Worm (Caenorhabditis elegans) whole organism, young adult: Measurements from ENCODE around the gene mdt-8.

ENCODE experiments used
- B0035.1 ChIP-seq: sonication (generic microtip); optimal IDR thresholded peaks from 2 replicates; lab custom pipeline; 2016; ENCODE audit warnings: missing genetic modification characterization, mild to moderate bottlenecking, missing compliant biosample characterization, missing genotype, missing genetic modification reagents
- C06A6.2 ChIP-seq: fragments of 200-800 bp; sonication (Bioruptor generic); conservative IDR thresholded peaks from 2 replicates; pipeline ENCODE4 v1.3.6; 2022; ENCODE audit warnings: missing genetic modification characterization, missing compliant biosample characterization
- C17E4.6 ChIP-seq: fragments of 200-800 bp; sonication (Bioruptor generic); IDR thresholded peaks from 2 replicates; pipeline ENCODE4 v1.3.6; 2022; ENCODE audit warnings: missing genetic modification reagents, missing genetic modification characterization, missing compliant biosample characterization
- F22D6.2 ChIP-seq: sonication (generic microtip); optimal IDR thresholded peaks from 2 replicates; lab custom pipeline; 2016; ENCODE audit warnings: mild to moderate bottlenecking, missing genetic modification characterization, missing compliant biosample characterization
- F37B4.10 ChIP-seq: fragments of 200-800 bp; sonication (Bioruptor generic); IDR thresholded peaks from 2 replicates; pipeline ENCODE4 v1.3.6; 2022; ENCODE audit warnings: missing genetic modification characterization, missing compliant biosample characterization
- F55B11.4 ChIP-seq: sonication (generic microtip); optimal IDR thresholded peaks from 2 replicates; lab custom pipeline; 2016; ENCODE audit warnings: missing compliant biosample characterization, missing genetic modification characterization, borderline replicate concordance; ENCODE audit not compliant: insufficient read depth
- F57A8.1 ChIP-seq: fragments of 200-800 bp; sonication (Bioruptor generic); optimal IDR thresholded peaks from 2 replicates; lab custom pipeline; 2018; ENCODE audit warnings: mild to moderate bottlenecking, missing genetic modification characterization, moderate library complexity, missing compliant biosample characterization
- F57C9.4 ChIP-seq: sonication (generic microtip); optimal IDR thresholded peaks from 2 replicates; lab custom pipeline; 2017; ENCODE audit warnings: mild to moderate bottlenecking, missing genetic modification characterization, missing compliant biosample characterization
- K12H6.12 ChIP-seq: fragments of 200-800 bp; sonication (Bioruptor generic); optimal IDR thresholded peaks from 2 replicates; lab custom pipeline; 2018; ENCODE audit warnings: mild to moderate bottlenecking, missing genetic modification characterization, missing compliant biosample characterization
- T07F8.4 ChIP-seq: sonication (generic microtip); optimal IDR thresholded peaks from 2 replicates; lab custom pipeline; 2016; ENCODE audit warnings: mild to moderate bottlenecking, missing genetic modification characterization, moderate library complexity, missing compliant biosample characterization
- Y53F4B.3 ChIP-seq: fragments of 200-800 bp; sonication (Bioruptor generic); IDR thresholded peaks from 2 replicates; pipeline ENCODE4 v1.3.6; 2022; ENCODE audit warnings: missing genetic modification reagents, missing genetic modification characterization, missing compliant biosample characterization
- Y53G8AR.9 ChIP-seq: fragments of 200-800 bp; sonication (Bioruptor generic); conservative IDR thresholded peaks from 2 replicates; pipeline ENCODE4 v1.3.6; 2022; ENCODE audit warnings: missing genetic modification reagents, missing genetic modification characterization, missing compliant biosample characterization
- Y56A3A.18 ChIP-seq: fragments of 200-800 bp; sonication (Bioruptor generic); IDR thresholded peaks from 2 replicates; pipeline ENCODE4 v1.3.6; 2022; ENCODE audit warnings: missing genetic modification reagents, missing genetic modification characterization, missing compliant biosample characterization
- akir-1 ChIP-seq: fragments of 200-800 bp; sonication (Bioruptor generic); optimal IDR thresholded peaks from 2 replicates; lab custom pipeline; 2018; ENCODE audit warnings: mild to moderate bottlenecking, missing genetic modification characterization, moderate library complexity, missing compliant biosample characterization
- athp-1 ChIP-seq: sonication (generic microtip); optimal IDR thresholded peaks from 2 replicates; lab custom pipeline; 2017; ENCODE audit warnings: mild to moderate bottlenecking, missing genetic modification characterization, missing compliant biosample characterization
- attf-3 ChIP-seq: fragments of 200-800 bp; sonication (Bioruptor generic); conservative IDR thresholded peaks from 2 replicates; pipeline ENCODE4 v1.3.6; 2022; ENCODE audit warnings: missing genetic modification reagents, missing genetic modification characterization, missing compliant biosample characterization
- attf-5 ChIP-seq: fragments of 200-800 bp; sonication (Bioruptor generic); optimal IDR thresholded peaks from 2 replicates; lab custom pipeline; 2018; ENCODE audit warnings: mild to moderate bottlenecking, missing genetic modification characterization, missing compliant biosample characterization
- attf-6 ChIP-seq: fragments of 200-800 bp; sonication (Bioruptor generic); IDR thresholded peaks from 2 replicates; pipeline ENCODE4 v1.3.6; 2022; ENCODE audit warnings: missing genetic modification reagents, missing genetic modification characterization, missing compliant biosample characterization
- ccch-3 ChIP-seq: fragments of 200-800 bp; sonication (Bioruptor generic); optimal IDR thresholded peaks from 2 replicates; lab custom pipeline; 2018; ENCODE audit warnings: mild to moderate bottlenecking, missing genetic modification characterization, missing compliant biosample characterization
- ceh-79 ChIP-seq: sonication (generic microtip); optimal IDR thresholded peaks from 2 replicates; lab custom pipeline; 2017; ENCODE audit warnings: mild to moderate bottlenecking, missing genetic modification characterization, missing compliant biosample characterization
- die-1 ChIP-seq: sonication (generic microtip); optimal IDR thresholded peaks from 2 replicates; lab custom pipeline; 2016; ENCODE audit warnings: missing genotype, mild to moderate bottlenecking, missing genetic modification characterization, missing compliant biosample characterization
- egrh-3 ChIP-seq: fragments of 200-800 bp; sonication (Bioruptor generic); IDR thresholded peaks from 2 replicates; pipeline ENCODE4 v1.3.6; 2022; ENCODE audit warnings: missing genetic modification reagents, missing genetic modification characterization, missing compliant biosample characterization
- ets-4 ChIP-seq: fragments of 200-800 bp; sonication (Bioruptor generic); optimal IDR thresholded peaks from 2 replicates; lab custom pipeline; 2018; ENCODE audit warnings: mild to moderate bottlenecking, missing genetic modification characterization, missing compliant biosample characterization
- gei-17 ChIP-seq: fragments of 200-800 bp; sonication (Bioruptor generic); optimal IDR thresholded peaks from 2 replicates; lab custom pipeline; 2018; ENCODE audit warnings: mild to moderate bottlenecking, missing genetic modification characterization, missing compliant biosample characterization
- hmg-1.2 ChIP-seq: fragments of 200-800 bp; sonication (Bioruptor generic); IDR thresholded peaks from 2 replicates; pipeline ENCODE4 v1.3.6; 2022; ENCODE audit warnings: missing genetic modification reagents, missing genetic modification characterization, missing compliant biosample characterization
- hmg-20 ChIP-seq: fragments of 200-800 bp; sonication (Bioruptor generic); IDR thresholded peaks from 2 replicates; pipeline ENCODE4 v1.3.6; 2022; ENCODE audit warnings: missing genetic modification reagents, missing genetic modification characterization, missing compliant biosample characterization
- hsf-1 ChIP-seq: fragments of 200-800 bp; sonication (Bioruptor generic); IDR thresholded peaks from 2 replicates; pipeline ENCODE4 v1.3.6; 2022; ENCODE audit warnings: missing genetic modification reagents, missing genetic modification characterization, missing compliant biosample characterization
- lag-1 ChIP-seq: fragments of 200-800 bp; sonication (Bioruptor generic); IDR thresholded peaks from 2 replicates; pipeline ENCODE4 v1.3.6; 2022; ENCODE audit warnings: missing genetic modification reagents, missing genetic modification characterization, missing compliant biosample characterization
- let-526 ChIP-seq: fragments of 200-800 bp; sonication (Bioruptor generic); IDR thresholded peaks from 2 replicates; pipeline ENCODE4 v1.3.6; 2022; ENCODE audit warnings: missing genetic modification reagents, missing genetic modification characterization, missing compliant biosample characterization
- let-607 ChIP-seq, 2 experiments: fragments of 200-800 bp in 1 of 2; sonication (Bioruptor generic) in 1 of 2; sonication (generic microtip) in 1 of 2; optimal IDR thresholded peaks; 2 replicates each; lab custom pipeline; 2016 to 2018; ENCODE audit warnings: mild to moderate bottlenecking in 2 of 2, missing compliant biosample characterization in 2 of 2, missing genetic modification characterization in 2 of 2, moderate library complexity in 2 of 2, missing genotype in 1 of 2
- lin-40 ChIP-seq: sonication (generic microtip); optimal IDR thresholded peaks from 2 replicates; lab custom pipeline; 2016; ENCODE audit warnings: missing genetic modification characterization, mild to moderate bottlenecking, missing compliant biosample characterization, missing genotype, missing genetic modification reagents
- lin-54 ChIP-seq: fragments of 200-800 bp; sonication (Bioruptor generic); optimal IDR thresholded peaks from 2 replicates; lab custom pipeline; 2018; ENCODE audit warnings: mild to moderate bottlenecking, missing genetic modification characterization, missing compliant biosample characterization
- madf-6 ChIP-seq: fragments of 200-800 bp; sonication (Bioruptor generic); IDR thresholded peaks from 2 replicates; pipeline ENCODE4 v1.3.6; 2022; ENCODE audit warnings: missing genetic modification reagents, missing genetic modification characterization, missing compliant biosample characterization
- mxl-1 ChIP-seq: sonication (generic microtip); optimal IDR thresholded peaks from 2 replicates; lab custom pipeline; 2016; ENCODE audit warnings: missing genetic modification characterization, missing compliant biosample characterization
- nfyb-1 ChIP-seq: fragments of 200-800 bp; sonication (Bioruptor generic); IDR thresholded peaks from 2 replicates; pipeline ENCODE4 v1.3.6; 2022; ENCODE audit warnings: missing genetic modification reagents, missing genetic modification characterization, missing compliant biosample characterization
- nhr-179 ChIP-seq: sonication (generic microtip); optimal IDR thresholded peaks from 2 replicates; lab custom pipeline; 2016; ENCODE audit warnings: mild to moderate bottlenecking, missing genetic modification characterization, missing compliant biosample characterization
- nhr-80 ChIP-seq: sonication (generic microtip); optimal IDR thresholded peaks from 2 replicates; lab custom pipeline; 2016; ENCODE audit warnings: missing genetic modification characterization, missing compliant biosample characterization
- pha-4 ChIP-seq: fragments of 150-350 bp; sonication (generic microtip); optimal IDR thresholded peaks from 2 replicates; lab custom pipeline; 2014; ENCODE audit warnings: missing biosample characterization, missing genetic modification reagents, missing genetic modification characterization
- sea-2 ChIP-seq: fragments of 200-800 bp; sonication (Bioruptor generic); IDR thresholded peaks from 2 replicates; pipeline ENCODE4 v1.3.6; 2022; ENCODE audit warnings: missing genetic modification characterization, missing compliant biosample characterization
- tbx-9 ChIP-seq: sonication (generic microtip); optimal IDR thresholded peaks from 2 replicates; lab custom pipeline; 2016; ENCODE audit warnings: borderline replicate concordance, missing genetic modification characterization, inconsistent platforms, missing compliant biosample characterization
- unc-130 ChIP-seq: sonication (generic microtip); optimal IDR thresholded peaks from 2 replicates; lab custom pipeline; 2016; ENCODE audit warnings: missing genetic modification reagents, missing genetic modification characterization, missing compliant biosample characterization
- ztf-25 ChIP-seq: fragments of 200-800 bp; sonication (Bioruptor generic); IDR thresholded peaks from 2 replicates; pipeline ENCODE4 v1.3.6; 2022; ENCODE audit warnings: missing genetic modification reagents, missing genetic modification characterization, missing compliant biosample characterization
- ztf-26 ChIP-seq: sonication (generic microtip); optimal IDR thresholded peaks from 2 replicates; lab custom pipeline; 2017; ENCODE audit warnings: missing genetic modification characterization, missing compliant biosample characterization

mdt-8 gene

DNA sequence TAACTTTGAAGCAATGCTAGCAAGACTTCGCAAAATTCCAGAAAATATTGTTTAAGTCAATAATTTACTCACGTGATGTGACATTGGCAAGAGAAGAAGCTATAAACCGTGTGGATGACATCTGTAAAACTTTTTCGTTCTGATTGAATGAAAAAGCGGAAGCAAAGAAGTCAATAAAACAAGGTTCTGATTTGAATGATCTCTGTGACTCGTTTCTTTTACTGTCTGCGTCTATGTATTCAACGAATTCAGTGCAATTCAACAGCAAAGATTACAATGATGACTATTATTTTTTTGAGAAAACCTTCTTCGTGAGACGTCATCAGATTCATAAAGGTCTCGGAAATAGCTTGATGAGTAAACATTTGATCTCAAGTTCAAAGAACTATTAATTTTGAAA, 40.8 kb downstream of the mdt-8 start, which contains the start of gene hacl-1:
hacl-1 (minus strand) TSS at position 121 of the 400 bp plus-strand sequence.
- TF ChIP-seq nfyb-1 (0 out of 2 replicates have a peak, but pooled peaks have one; percentile 15), C06A6.2 (no peak), lin-40 (tag; lab: Kevin White, UChicago) (peak; percentile 9), lin-54 (peak; percentile 6), lag-1 (GFP tag; lab: Robert Waterston, UW) (no peak), nhr-80 (tag; lab: Kevin White, UChicago) (peak; percentile 21), ets-4 (no peak)

DNA sequence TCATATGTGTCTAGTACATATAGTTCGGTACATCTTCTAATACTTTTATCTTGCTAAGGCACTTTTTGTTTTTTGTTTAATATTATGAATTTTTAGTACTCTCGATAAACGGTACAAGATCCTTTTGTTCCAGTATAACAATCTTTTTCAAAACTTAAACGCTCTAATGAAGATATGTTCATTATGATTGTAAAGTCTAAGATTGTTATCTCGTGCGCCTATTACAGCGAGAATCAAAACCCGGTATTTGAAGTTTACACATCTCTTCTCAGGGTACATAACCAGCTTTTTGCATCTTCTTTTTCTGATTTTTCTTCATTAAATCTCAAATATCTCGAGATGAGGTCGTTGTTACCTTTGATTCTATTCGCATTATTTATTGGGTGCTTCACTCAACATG, 45.6 kb downstream of the mdt-8 start, which contains the start of gene B0334.13:
B0334.13 (plus strand) TSS at position 301 of the 400 bp plus-strand sequence.
- TF ChIP-seq Y53G8AR.9 (GFP tag; lab: Robert Waterston, UW) (no peak), tbx-9 (tag; lab: Kevin White, UChicago) (no peak), die-1 (no peak), ceh-79 (tag; lab: Kevin White, UChicago) (no peak)

DNA sequence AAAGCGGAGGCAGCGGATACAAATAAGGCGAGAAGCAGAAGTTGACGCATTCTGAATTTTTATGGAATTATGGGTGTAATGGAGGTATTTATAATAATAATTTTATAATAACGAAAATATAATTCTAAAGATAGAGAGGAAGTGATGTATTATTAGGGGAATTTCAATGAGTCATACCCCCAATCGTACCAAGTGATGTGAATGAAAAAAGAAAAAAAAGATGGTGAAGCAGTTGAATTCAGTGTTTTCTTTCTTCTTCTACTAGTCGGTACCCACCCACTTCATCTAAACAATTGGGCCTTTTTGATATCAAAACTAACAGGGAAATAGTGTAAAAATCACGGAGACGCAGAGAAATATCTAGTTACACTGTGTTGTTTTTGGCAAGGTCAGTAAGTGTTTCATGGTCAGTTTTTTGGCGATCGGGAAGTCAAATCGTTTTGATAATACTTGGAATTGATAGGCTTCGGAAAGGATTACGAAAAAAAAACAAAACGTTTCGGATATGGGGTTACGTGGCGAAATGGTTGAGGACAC, 46.9 kb downstream of the mdt-8 start, which contains the start of gene ttr-18:
ttr-18 (minus strand) TSS at position 51 of the 537 bp plus-strand sequence.
- no peak for TF ChIP-seq ztf-26 (tag; lab: Kevin White, UChicago)
- TF ChIP-seq egrh-3 (GFP tag; lab: Robert Waterston, UW): no peak
- TF ChIP-seq B0035.1 (tag; lab: Kevin White, UChicago): no peak
- no peak for TF ChIP-seq F57C9.4 (tag; lab: Kevin White, UChicago)
- peak; percentile 47; the same call in 1 of the 2 replicates for TF ChIP-seq hmg-1.2

DNA sequence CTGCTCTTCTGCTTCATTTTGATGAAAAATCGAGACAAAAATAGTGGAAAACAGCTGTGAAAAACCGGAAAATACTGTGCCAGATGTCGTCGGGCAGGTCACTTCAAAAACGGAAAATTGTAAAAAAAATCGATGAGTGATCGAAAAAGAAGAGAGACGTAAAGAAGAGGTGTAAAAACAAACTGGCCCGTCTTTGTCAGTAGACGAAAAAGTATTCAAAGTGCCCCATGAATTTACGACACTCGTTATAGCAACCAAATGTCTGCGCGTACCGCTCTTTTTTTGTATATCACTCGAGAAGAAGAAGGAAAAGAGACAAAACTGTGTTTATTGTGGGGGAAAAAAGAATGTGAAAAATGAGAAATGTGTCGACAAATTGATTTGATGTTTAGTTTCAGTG, 48.4 kb downstream of the mdt-8 start, which contains the start of gene twk-5:
twk-5 (minus strand) TSS at position 101 of the 400 bp plus-strand sequence.
- TF ChIP-seq Y56A3A.18 (GFP tag; lab: Robert Waterston, UW) (no peak), ztf-25 (GFP tag; lab: Robert Waterston, UW) (no peak), athp-1 (tag; lab: Kevin White, UChicago) (no peak), akir-1 (no peak), nhr-179 (no peak), nfyb-1 (no peak)

DNA sequence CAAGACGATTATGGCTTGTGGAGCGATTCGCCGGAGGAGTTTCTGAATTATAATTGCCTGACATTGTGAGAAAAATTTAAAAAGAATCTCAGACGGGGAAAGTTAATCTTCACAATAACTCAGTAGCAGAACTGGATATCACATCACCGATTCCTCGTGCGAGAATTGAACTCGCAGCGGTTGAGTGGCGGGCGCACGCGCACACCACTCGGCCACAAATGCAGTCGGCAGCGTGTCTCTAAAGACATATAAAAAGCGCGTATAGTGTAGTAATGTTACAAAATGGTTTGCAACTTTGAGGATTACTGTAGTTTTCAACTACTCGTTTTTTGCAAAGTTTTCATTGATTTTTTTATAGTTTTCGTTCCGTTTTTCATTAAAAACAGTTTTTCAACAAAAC, 49.0 kb downstream of the mdt-8 start:
- TF ChIP-seq unc-130 (GFP tag; lab: Kevin White, UChicago): peak; percentile 62
- peak; percentile 83 for TF ChIP-seq Y53F4B.3 (GFP tag; lab: Robert Waterston, UW)
- TF ChIP-seq T07F8.4 (tag; lab: Kevin White, UChicago): peak; percentile 93
- TF ChIP-seq hsf-1 (GFP tag; lab: Robert Waterston, UW): peak; percentile 64; the same call in 1 of the 2 replicates
- no peak for TF ChIP-seq F55B11.4 (tag; lab: Kevin White, UChicago)
- peak; percentile 86 for TF ChIP-seq madf-6 (GFP tag; lab: Robert Waterston, UW)
- 0 out of 2 replicates have a peak, but pooled peaks have one; percentile 76 for TF ChIP-seq F37B4.10 (GFP tag; lab: Robert Waterston, UW)
- peak; percentile 67 for TF ChIP-seq ccch-3 (GFP tag; lab: Kevin White, UChicago)
- TF ChIP-seq pha-4 (tag; lab: Kevin White, UChicago): no peak
- peak; percentile 69 for TF ChIP-seq C17E4.6 (GFP tag; lab: Robert Waterston, UW)
- 0 out of 2 replicates have a peak, but pooled peaks have one; percentile 79 for TF ChIP-seq let-526
- TF ChIP-seq F57A8.1 (GFP tag; lab: Kevin White, UChicago): peak; percentile 98
- TF ChIP-seq sea-2: peak; percentile 86
- peak; percentile 98 for TF ChIP-seq mxl-1
- peak; percentile 91 for TF ChIP-seq attf-5
- peak; percentile 77 for TF ChIP-seq K12H6.12 (tag; lab: Kevin White, UChicago)
- peak; percentile 63 for TF ChIP-seq F22D6.2 (tag; lab: Kevin White, UChicago)
- peak; percentile 67 to 78 for TF ChIP-seq let-607 (tag; optimal IDR thresholded peaks at IDR 0.05; lab: Kevin White, UChicago)
- peak; percentile 47 for TF ChIP-seq gei-17
- peak; percentile 71 for TF ChIP-seq attf-3
- peak; percentile 79 for TF ChIP-seq attf-6
- peak; percentile 88 for TF ChIP-seq hmg-20 (GFP tag; lab: Robert Waterston, UW)
